Worm (Caenorhabditis elegans): ENCODE data around the gene K03B4.1.
A peak's percentile ranks its signal among the peaks of the same experiment; 100 is the strongest.

K03B4.1 gene

DNA sequence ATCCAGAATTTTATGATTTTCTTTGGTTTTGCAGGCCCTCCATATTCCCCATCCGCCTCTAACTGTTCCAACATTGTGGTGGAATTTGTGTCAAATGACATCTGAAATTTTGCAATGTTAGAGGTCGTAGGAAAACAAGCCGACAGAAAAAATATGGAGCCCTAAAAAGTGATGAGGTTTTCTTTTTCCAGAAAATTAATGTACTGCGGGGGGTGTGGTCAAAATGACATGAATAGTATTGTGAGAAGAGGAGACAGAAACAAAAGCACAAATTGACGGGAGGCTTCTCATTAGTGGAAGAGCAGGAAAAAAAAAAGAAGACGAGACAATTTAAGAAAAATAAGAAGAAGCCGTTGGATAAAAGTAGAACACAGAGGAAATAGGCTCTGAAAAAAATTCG is 11.1 kb downstream of the K03B4.1 start, which contains the start of gene ZC266.1:
TSS of gene ZC266.1 (minus strand) at position 101 of the 400 bp plus-strand sequence.
- TF ChIP-seq npax-4 (tag; optimal IDR thresholded peaks at IDR 0.05) (no peak), ama-1 (optimal IDR thresholded peaks at IDR 0.05) (no peak), ref-2 (tag; optimal IDR thresholded peaks at IDR 0.05) (no peak), lin-11 (tag; optimal IDR thresholded peaks at IDR 0.05) (no peak), pha-4 (tag; optimal IDR thresholded peaks at IDR 0.05) (no peak), K02D7.2 (tag; optimal IDR thresholded peaks at IDR 0.05) (no peak), hlh-8 (tag; optimal IDR thresholded peaks at IDR 0.05) (no peak), gmeb-2 (tag; optimal IDR thresholded peaks at IDR 0.05) (no peak)

DNA sequence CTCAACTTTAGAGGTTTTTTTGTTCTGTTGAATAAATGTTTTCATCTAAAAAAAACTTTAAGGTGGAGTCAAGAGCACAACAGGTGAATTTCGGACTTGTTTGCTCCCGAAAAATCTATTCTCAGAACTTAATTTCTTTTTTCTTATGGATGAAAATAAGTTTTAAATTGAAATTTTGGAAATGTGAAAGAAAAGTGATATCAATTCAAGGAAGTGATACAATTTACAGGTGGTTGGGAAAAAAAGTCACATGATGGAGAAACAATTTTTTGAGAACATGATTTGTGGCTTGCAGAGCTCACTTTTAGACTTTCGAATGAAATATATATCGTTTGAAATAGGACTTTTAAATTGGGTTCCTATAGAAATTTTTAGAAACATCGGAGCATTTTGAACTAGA is 18.5 kb downstream of the K03B4.1 start:
- TF ChIP-seq ets-4 (tag; optimal IDR thresholded peaks at IDR 0.05) = no peak
- TF ChIP-seq hlh-30 (tag; optimal IDR thresholded peaks at IDR 0.05; ENCODE audit: insufficient read depth) = no peak
- no peak for TF ChIP-seq fkh-6 (tag; optimal IDR thresholded peaks at IDR 0.05)
- no peak for TF ChIP-seq pat-9 (tag; optimal IDR thresholded peaks at IDR 0.05)
- TF ChIP-seq unc-55 (GFP tag; optimal IDR thresholded peaks at IDR 0.05) = no peak

DNA sequence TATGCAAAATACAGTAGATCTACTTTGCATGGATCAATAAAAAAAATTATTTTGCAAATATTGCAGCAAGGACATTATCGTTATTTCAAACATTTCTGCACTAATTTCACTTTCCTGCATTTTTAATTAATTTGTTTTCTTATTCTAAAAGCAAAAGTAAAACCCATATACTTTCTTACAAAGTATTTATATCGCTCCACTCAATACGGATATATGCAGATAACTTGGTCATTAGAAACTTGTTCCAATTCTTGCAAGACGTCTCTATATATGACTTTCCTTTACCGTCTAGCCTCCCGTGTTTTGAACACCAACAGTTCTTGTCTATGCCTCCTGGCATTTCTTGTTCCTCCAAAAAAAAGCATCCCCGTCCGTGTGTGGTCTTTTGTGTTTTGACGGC is 21.3 kb downstream of the K03B4.1 start, which contains the start of gene oac-24:
TSS of gene oac-24 (plus strand) at position 301 of the 400 bp plus-strand sequence.
- TF ChIP-seq tbx-7 (tag; optimal IDR thresholded peaks at IDR 0.05) (no peak), pat-9 (tag; optimal IDR thresholded peaks at IDR 0.05) (no peak), madf-2 (tag; optimal IDR thresholded peaks at IDR 0.05) (no peak), npax-4 (tag; optimal IDR thresholded peaks at IDR 0.05) (no peak), ceh-19 (GFP tag; optimal IDR thresholded peaks at IDR 0.05) (no peak), ahr-1 (tag; optimal IDR thresholded peaks at IDR 0.05) (no peak), unc-3 (GFP tag; conservative IDR thresholded peaks at IDR 0.05) (no peak), unc-3 (tag; optimal IDR thresholded peaks at IDR 0.05) (no peak)

DNA sequence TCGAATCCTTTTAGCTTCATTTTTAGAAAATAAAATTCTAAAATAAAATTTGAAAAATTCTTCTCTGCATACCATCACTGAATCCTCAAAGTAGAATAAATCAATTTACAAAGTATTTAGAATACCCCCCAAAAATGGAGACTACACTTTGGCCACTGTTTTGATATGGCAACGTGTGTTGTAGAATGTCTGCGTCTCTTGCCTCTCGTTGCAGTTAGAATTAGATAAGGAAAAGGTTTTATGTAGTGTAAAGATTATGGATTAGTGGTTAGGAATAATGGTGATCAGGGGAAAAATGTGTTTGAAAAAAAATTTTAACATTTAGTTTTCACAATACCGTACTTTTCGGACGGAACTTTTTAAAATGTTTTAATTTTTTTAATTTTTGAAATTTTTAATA is 30.8 kb downstream of the K03B4.1 start, which contains the start of gene prx-6:
TSS of gene prx-6 (minus strand) at position 129 of the 400 bp plus-strand sequence.
- TF ChIP-seq dmd-4 (tag; optimal IDR thresholded peaks at IDR 0.05; ENCODE audit: borderline replicate concordance) (no peak), K02D7.2 (tag; optimal IDR thresholded peaks at IDR 0.05) (no peak), rnt-1 (tag; optimal IDR thresholded peaks at IDR 0.05) (no peak), elt-4 (tag; optimal IDR thresholded peaks at IDR 0.05) (no peak), fkh-10 (GFP tag; optimal IDR thresholded peaks at IDR 0.05) (no peak), elt-2 (tag; optimal IDR thresholded peaks at IDR 0.05) (peak; percentile 66), ceh-19 (GFP tag; optimal IDR thresholded peaks at IDR 0.05) (no peak), pha-2 (tag; optimal IDR thresholded peaks at IDR 0.05) (no peak)

DNA sequence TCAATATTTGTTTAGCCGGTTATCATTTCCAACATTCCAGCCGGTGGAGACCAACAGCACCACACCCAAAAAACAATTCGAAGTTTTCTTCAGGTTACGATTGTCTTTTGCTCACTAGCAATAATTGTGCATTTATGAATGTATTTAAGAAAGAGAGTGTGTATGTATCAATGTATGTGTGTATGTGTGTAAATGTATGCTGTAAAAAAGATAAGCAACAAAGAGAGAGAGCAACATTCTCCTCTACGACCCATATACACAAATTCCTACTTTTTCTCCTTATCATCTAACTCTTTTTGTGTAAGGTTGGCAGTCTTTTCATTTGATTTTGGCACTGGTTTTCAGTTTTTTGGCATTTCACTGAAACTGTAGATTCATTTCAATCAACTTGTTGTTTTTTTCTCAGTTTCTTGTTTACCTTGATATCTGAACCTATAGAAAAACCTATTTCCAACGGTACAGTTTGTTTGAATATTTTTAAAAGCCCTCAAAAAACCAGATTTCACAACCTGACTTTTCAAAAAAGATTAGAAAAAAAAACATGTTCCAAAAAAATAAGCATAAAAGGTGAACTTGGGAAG is 31.8 kb downstream of the K03B4.1 start:
- TF ChIP-seq pqm-1 (tag; optimal IDR thresholded peaks at IDR 0.05) = no peak
- TF ChIP-seq elt-2 (tag; optimal IDR thresholded peaks at IDR 0.05) = peak; percentile 58
- TF ChIP-seq lin-11 (tag; optimal IDR thresholded peaks at IDR 0.05) = no peak
- no peak for TF ChIP-seq ceh-24 (tag; optimal IDR thresholded peaks at IDR 0.05)
- TF ChIP-seq nfya-1 (tag; optimal IDR thresholded peaks at IDR 0.05) = no peak

DNA sequence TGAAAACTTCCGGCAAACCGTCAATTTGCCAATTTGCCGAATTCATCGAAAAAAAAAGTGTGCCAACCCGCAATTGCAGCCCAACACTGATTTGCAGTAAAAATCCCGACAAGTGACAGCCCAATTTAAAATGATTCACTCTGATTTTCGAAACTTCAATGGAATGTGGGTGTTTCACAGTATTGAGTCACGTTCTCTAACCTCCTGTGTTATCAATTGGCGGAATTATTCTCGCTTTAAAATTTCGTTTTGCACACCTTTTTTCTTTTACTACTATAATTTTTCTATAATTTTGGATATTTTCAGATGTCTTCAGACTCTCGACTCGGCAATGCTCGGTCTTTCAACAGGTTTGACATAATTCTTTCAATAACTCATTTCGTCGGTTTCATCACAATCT is 33.2 kb downstream of the K03B4.1 start, which contains the start of gene F39G3.5:
TSS of gene F39G3.5 (plus strand) at position 301 of the 400 bp plus-strand sequence.
- TF ChIP-seq rnt-1 (tag; optimal IDR thresholded peaks at IDR 0.05) = no peak
- no peak for TF ChIP-seq madf-2 (tag; optimal IDR thresholded peaks at IDR 0.05)
- TF ChIP-seq ceh-9 (tag; optimal IDR thresholded peaks at IDR 0.05) = no peak
- no peak for TF ChIP-seq ceh-48 (tag; optimal IDR thresholded peaks at IDR 0.05)
- TF ChIP-seq K02D7.2 (tag; optimal IDR thresholded peaks at IDR 0.05) = no peak
- TF ChIP-seq unc-42 (tag; optimal IDR thresholded peaks at IDR 0.05) = no peak
- no peak for TF ChIP-seq hlh-15 (tag; optimal IDR thresholded peaks at IDR 0.05)
